Worm (Caenorhabditis elegans): ENCODE measurements around the gene hil-4.

The hil-4 gene

ce11 chrV:4785333-4785852, 31.3 kb downstream of the hil-4 start, which contains the start of the genes Y60C6A.2 and Y60C6A.3:
TSS of gene Y60C6A.2 (minus strand) at chrV:4785433.
TSS of gene Y60C6A.3 (plus strand) at chrV:4785802.
- TF ChIP-seq lin-39 (tag; optimal IDR thresholded peaks at IDR 0.05): no peak
- TF ChIP-seq nhr-129 (tag; optimal IDR thresholded peaks at IDR 0.05): no peak
- no peak for TF ChIP-seq nhr-6 (tag; optimal IDR thresholded peaks at IDR 0.05)

ce11 chrV:4787166-4787565, 33.1 kb downstream of the hil-4 start, which contains the start of gene R02F11.9:
TSS of gene R02F11.9 (plus strand) at chrV:4787466.
- TF ChIP-seq lin-11 (tag; optimal IDR thresholded peaks at IDR 0.05) (no peak), C34F6.9 (tag; optimal IDR thresholded peaks at IDR 0.05) (no peak), nhr-21 (tag; optimal IDR thresholded peaks at IDR 0.05) (no peak), ceh-82 (tag; optimal IDR thresholded peaks at IDR 0.05) (no peak), fos-1 (tag; optimal IDR thresholded peaks at IDR 0.05) (no peak), mbf-1 (tag; optimal IDR thresholded peaks at IDR 0.05) (no peak), snpc-4 (tag; optimal IDR thresholded peaks at IDR 0.05) (no peak), dmd-4 (tag; optimal IDR thresholded peaks at IDR 0.05) (no peak), nhr-23 (tag; optimal IDR thresholded peaks at IDR 0.05) (no peak), egl-27 (tag; optimal IDR thresholded peaks at IDR 0.05) (no peak)

DNA sequence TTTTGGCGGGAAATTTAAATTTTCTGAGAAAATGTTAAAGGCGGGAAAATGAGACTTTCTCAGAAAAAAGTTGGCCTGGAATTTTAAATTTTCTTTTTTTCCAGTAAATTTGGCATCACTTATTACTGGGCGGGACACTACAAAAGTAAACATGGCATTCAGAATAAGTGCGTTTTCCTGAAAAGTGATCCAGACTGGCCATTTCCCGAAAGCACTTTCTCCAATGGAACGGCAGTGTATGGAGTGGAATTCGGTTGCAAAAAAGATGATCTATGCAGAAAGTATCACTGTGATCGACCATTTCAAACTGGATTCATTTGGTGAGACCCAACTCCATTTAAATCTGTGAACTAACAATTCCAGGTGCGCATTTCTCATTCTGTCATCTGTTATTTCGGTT, 33.7 kb downstream of the hil-4 start:
- TF ChIP-seq skn-1 (tag; optimal IDR thresholded peaks at IDR 0.05): no peak
- TF ChIP-seq F13H6.1 (tag; optimal IDR thresholded peaks at IDR 0.05): no peak
- no peak for TF ChIP-seq ztf-4 (tag; optimal IDR thresholded peaks at IDR 0.05)
- no peak for TF ChIP-seq R02D3.7 (tag; optimal IDR thresholded peaks at IDR 0.05)
- no peak for TF ChIP-seq nhr-6 (tag; optimal IDR thresholded peaks at IDR 0.05)
- TF ChIP-seq nhr-10 (tag; optimal IDR thresholded peaks at IDR 0.05): no peak
- no peak for TF ChIP-seq ztf-11 (tag; optimal IDR thresholded peaks at IDR 0.05)
- TF ChIP-seq ceh-82 (tag; optimal IDR thresholded peaks at IDR 0.05): no peak
- TF ChIP-seq nhr-237 (tag; optimal IDR thresholded peaks at IDR 0.05): no peak
- TF ChIP-seq zag-1 (tag; optimal IDR thresholded peaks at IDR 0.05): no peak
- no peak for TF ChIP-seq mdl-1 (tag; optimal IDR thresholded peaks at IDR 0.05)
- no peak for TF ChIP-seq ceh-16 (tag; optimal IDR thresholded peaks at IDR 0.05)
- no peak for TF ChIP-seq lin-11 (tag; optimal IDR thresholded peaks at IDR 0.05)
- no peak for TF ChIP-seq nhr-21 (tag; optimal IDR thresholded peaks at IDR 0.05)
- TF ChIP-seq nhr-12 (tag; optimal IDR thresholded peaks at IDR 0.05): no peak
- no peak for TF ChIP-seq fos-1 (tag; optimal IDR thresholded peaks at IDR 0.05)
- TF ChIP-seq unc-55 (GFP tag; optimal IDR thresholded peaks at IDR 0.05): no peak
- TF ChIP-seq alr-1 (tag; optimal IDR thresholded peaks at IDR 0.05): no peak
- no peak for TF ChIP-seq peb-1 (tag; optimal IDR thresholded peaks at IDR 0.05)
- TF ChIP-seq dmd-4 (tag; optimal IDR thresholded peaks at IDR 0.05): no peak

DNA sequence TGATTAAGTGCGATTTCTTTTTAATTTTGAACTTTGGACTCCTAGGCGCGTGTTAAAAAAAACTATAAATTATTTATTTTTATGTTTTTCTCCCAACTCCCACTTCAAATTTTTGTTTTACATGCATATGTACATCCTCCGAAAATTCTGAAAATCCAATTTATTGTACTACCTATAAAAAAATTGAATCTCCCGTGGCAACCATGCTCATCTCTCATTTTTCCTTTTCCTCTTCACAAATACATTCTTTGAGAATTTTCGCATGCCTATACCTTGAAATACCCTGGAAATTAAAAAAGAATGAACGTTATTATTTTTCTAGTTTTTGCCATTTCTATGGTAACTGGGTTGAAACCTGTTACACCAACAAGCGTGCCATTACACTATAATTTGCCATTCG, 34.7 kb downstream of the hil-4 start, which contains the start of gene R02F11.10:
R02F11.10 (plus strand) TSS at position 301 of the 400 bp plus-strand sequence.
- TF ChIP-seq gmeb-1 (tag; optimal IDR thresholded peaks at IDR 0.05): no peak
- no peak for TF ChIP-seq elt-1 (tag; optimal IDR thresholded peaks at IDR 0.05)
- TF ChIP-seq nhr-237 (tag; optimal IDR thresholded peaks at IDR 0.05): no peak
- no peak for TF ChIP-seq mab-5 (tag; optimal IDR thresholded peaks at IDR 0.05)
- no peak for TF ChIP-seq nhr-25 (tag; optimal IDR thresholded peaks at IDR 0.05)
- no peak for TF ChIP-seq unc-62 (GFP tag; optimal IDR thresholded peaks at IDR 0.05)
- no peak for TF ChIP-seq sem-4 (tag; optimal IDR thresholded peaks at IDR 0.05)
- no peak for TF ChIP-seq ceh-82 (tag; optimal IDR thresholded peaks at IDR 0.05)
- no peak for TF ChIP-seq ztf-11 (tag; optimal IDR thresholded peaks at IDR 0.05)
- TF ChIP-seq unc-39 (tag; optimal IDR thresholded peaks at IDR 0.05): no peak
- TF ChIP-seq nhr-11 (tag; optimal IDR thresholded peaks at IDR 0.05): no peak
- no peak for TF ChIP-seq ztf-4 (tag; optimal IDR thresholded peaks at IDR 0.05)
- TF ChIP-seq fos-1 (tag; optimal IDR thresholded peaks at IDR 0.05): no peak
- no peak for TF ChIP-seq ZK546.5 (tag; optimal IDR thresholded peaks at IDR 0.05)
- TF ChIP-seq crh-2 (tag; optimal IDR thresholded peaks at IDR 0.05): no peak

- no peak for TF ChIP-seq mbf-1 (tag; optimal IDR thresholded peaks at IDR 0.05)
- no peak for TF ChIP-seq ztf-11 (tag; optimal IDR thresholded peaks at IDR 0.05)
- TF ChIP-seq mdl-1 (tag; optimal IDR thresholded peaks at IDR 0.05): no peak
- TF ChIP-seq ceh-82 (tag; optimal IDR thresholded peaks at IDR 0.05): no peak
- TF ChIP-seq ama-1 (optimal IDR thresholded peaks at IDR 0.05): no peak
- no peak for TF ChIP-seq lin-13 (GFP tag; optimal IDR thresholded peaks at IDR 0.05)
- no peak for TF ChIP-seq lin-11 (tag; optimal IDR thresholded peaks at IDR 0.05)
- no peak for TF ChIP-seq ZK546.5 (tag; optimal IDR thresholded peaks at IDR 0.05)
- TF ChIP-seq ceh-16 (tag; optimal IDR thresholded peaks at IDR 0.05): no peak
- TF ChIP-seq nhr-129 (tag; optimal IDR thresholded peaks at IDR 0.05): no peak
- TF ChIP-seq alr-1 (tag; optimal IDR thresholded peaks at IDR 0.05): no peak
Observed at ce11 chrV:4790368-4790767, 36.3 kb downstream of the hil-4 start, which contains the start of gene R02F11.12. TSS of gene R02F11.12 (plus strand) at chrV:4790668.
